Worm (Caenorhabditis elegans) whole organism, L4/young adult: ENCODE measurements around the gene dtmk-1.

Source experiments
- W03F9.2 ChIP-seq: fragments of 150-350 bp; optimal IDR thresholded peaks from 2 replicates; lab custom pipeline; 2014; ENCODE audit warnings: missing biosample characterization, missing genetic modification characterization
- dao-5 ChIP-seq: sonication (generic microtip); optimal IDR thresholded peaks from 2 replicates; lab custom pipeline; 2016; ENCODE audit warnings: missing genotype, missing genetic modification characterization, moderate library complexity, missing compliant biosample characterization
- him-1 ChIP-seq: sonication (generic microtip); optimal IDR thresholded peaks from 2 replicates; lab custom pipeline; 2016; ENCODE audit warnings: missing genotype, missing genetic modification reagents, missing genetic modification characterization, missing compliant biosample characterization

dtmk-1 gene

DNA sequence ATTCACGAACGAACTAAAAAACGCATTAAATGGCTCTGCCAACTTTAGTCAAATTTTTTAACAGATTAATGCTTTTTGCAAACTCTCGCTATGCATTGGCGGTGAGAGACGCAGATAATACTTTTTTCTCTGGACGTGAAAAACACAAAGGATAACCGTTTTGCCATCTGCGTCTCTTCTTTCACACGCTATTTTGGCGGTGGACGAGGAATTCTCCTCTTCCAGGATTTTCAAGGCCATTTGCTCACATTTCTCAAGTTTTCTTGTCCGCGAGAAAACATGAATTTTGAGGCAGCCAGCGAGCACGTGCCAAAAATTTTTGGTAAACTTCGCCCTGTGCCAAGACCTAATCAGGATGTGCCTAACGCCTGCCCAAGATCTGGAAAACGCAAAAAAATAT is 35.9 kb downstream of the dtmk-1 start:
- TF ChIP-seq dao-5 (tag; lab: Kevin White, UChicago) (no peak), W03F9.2 (tag; lab: Kevin White, UChicago) (no peak), him-1 (tag; lab: Kevin White, UChicago) (no peak)

DNA sequence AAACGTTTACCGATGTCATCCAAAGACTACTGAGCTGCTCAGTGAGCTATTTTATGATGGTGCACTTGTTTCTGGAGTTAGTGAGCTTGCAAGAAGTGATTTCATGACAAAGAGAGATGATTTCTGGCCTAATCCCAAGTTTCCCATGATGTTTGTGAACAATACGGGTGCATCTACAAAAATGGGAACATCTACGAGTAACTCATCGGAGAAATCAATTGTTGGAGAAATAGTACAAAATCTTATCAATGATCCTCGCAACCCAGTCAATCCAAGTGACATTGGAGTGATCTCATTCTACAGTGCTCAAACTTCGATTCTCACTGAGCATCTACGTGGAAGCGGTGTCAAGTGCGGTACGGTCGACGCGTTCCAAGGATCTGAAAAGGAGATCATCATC is 38.4 kb downstream of the dtmk-1 start:
- TF ChIP-seq him-1 (tag; lab: Kevin White, UChicago), result no peak
- TF ChIP-seq dao-5 (tag; lab: Kevin White, UChicago), result no peak
- TF ChIP-seq W03F9.2 (tag; lab: Kevin White, UChicago), result no peak

DNA sequence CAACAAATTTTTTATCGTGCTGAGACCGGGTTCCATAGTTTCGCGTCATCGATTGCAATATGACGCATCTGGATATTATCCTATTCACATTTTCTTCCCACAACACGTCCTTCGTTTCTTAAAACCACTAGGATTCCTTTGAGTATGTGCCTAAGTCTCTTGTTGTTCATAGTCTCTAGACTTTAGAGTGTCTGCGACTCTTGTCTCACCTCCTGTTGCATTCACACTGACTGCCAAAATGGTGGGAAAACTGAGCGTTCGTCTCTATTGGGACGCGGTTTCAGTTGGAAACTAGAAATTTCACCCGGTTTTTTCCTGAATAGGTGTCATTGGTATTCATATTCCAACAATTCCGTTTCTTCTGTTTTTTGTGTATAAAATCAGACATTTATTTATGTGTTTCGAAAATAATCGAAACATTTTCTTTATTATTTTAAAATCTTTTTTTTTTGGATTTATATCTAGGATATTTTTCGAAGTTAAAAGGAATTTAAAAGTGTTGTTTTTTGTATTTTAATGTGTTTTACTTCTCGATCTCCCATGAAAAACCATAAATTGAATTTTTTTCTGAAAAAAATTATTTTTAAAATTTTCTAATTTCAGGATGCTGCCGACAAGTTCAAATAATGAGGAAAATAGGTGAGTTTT is 45.2 kb downstream of the dtmk-1 start, which contains the start of gene C05C10.2:
Gene C05C10.2 (plus strand): TSS at position 598 of the 648 bp plus-strand sequence.
- TF ChIP-seq him-1 (tag; lab: Kevin White, UChicago) (no peak), W03F9.2 (tag; lab: Kevin White, UChicago) (no peak), dao-5 (tag; lab: Kevin White, UChicago) (no peak)

DNA sequence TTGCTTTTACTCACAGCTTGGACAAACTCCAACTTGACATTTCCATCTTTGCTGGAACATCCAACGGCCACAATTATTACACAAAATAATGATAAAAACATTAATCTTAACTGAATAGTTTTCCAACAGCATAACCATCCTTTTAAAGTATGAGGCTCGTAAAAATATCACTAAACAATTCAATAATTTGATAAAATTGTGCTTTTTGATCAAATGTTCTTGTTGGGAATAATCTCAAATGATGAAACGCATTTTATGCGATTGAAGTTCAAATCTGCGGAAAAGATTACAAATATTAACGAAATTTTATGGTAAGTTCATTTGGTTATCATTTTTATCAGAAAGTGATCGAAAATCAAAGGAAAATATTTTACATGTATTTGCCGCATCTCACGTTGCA is 46.4 kb downstream of the dtmk-1 start, which contains the start of gene pho-10:
Gene pho-10 (minus strand): TSS at position 101 of the 400 bp plus-strand sequence.
- TF ChIP-seq dao-5 (tag; lab: Kevin White, UChicago), result no peak
- TF ChIP-seq him-1 (tag; lab: Kevin White, UChicago), result no peak
- no peak for TF ChIP-seq W03F9.2 (tag; lab: Kevin White, UChicago)

DNA sequence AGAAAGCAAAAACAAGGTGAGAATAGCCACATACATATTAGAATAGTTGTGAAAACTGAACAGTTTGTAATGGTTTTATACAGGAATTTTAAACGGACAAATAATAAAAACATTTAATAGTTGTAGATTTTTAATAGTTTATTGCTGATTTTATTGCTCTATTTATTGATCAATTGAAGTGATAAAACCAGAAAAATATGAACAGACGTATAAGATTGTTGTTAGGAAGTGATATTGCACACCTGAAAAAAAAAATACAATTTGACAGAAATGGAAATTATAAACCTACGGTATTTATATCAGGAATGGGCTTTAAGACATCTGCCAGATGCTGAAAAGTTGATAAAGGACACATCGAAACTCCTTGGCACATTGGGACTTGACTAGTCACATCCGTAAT is 49.0 kb downstream of the dtmk-1 start, which contains the start of gene C05C10.8:
Gene C05C10.8 (minus strand): TSS at position 101 of the 400 bp plus-strand sequence.
- TF ChIP-seq W03F9.2 (tag; lab: Kevin White, UChicago) (no peak), him-1 (tag; lab: Kevin White, UChicago) (no peak), dao-5 (tag; lab: Kevin White, UChicago) (no peak)

DNA sequence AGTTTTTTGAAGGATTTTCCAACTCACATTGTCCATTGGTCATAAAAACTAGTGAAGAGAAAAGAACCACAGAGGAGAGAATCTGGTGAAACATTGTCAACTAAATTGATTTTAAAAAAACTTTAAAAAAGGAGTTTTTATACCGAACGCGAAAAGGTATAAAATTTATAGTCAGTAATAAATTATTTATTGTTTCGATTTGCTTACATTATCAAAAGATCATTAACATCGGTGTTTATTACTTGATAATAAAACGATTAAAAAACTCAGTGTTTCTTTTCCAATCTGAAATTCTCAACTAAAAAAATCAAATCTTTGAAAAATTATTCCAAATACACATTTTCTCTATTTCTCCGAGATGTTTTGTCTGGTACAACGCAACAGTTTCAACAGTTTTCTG is 50.7 kb downstream of the dtmk-1 start, which contains the start of gene F26C11.4:
Gene F26C11.4 (minus strand): TSS at position 101 of the 400 bp plus-strand sequence.
- no peak for TF ChIP-seq dao-5 (tag; lab: Kevin White, UChicago)
- TF ChIP-seq W03F9.2 (tag; lab: Kevin White, UChicago), result no peak
- no peak for TF ChIP-seq him-1 (tag; lab: Kevin White, UChicago)

DNA sequence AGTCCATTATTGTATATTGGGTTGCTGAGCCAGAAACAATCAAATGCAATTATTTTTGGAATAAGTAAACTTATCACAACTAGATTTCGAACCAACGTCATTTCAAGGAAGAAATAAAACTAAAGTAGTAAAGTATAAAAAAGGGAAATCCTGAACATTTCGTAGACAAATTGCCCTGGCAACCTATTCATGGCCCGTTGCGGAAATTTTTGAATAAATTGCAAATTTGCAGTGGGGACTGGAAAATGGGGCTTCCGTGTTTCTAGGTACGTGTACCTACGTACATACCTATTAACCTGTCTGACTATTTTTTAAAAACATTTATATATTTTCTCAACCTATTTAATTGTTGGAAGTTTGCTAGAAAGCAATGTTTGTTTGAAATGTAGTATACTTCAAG is 51.9 kb downstream of the dtmk-1 start, which contains the start of gene F26C11.3:
Gene F26C11.3 (minus strand): TSS at position 101 of the 400 bp plus-strand sequence.
- no peak for TF ChIP-seq dao-5 (tag; lab: Kevin White, UChicago)
- TF ChIP-seq W03F9.2 (tag; lab: Kevin White, UChicago), result no peak
- no peak for TF ChIP-seq him-1 (tag; lab: Kevin White, UChicago)
